Worm (Caenorhabditis elegans) whole organism, mixed stage, embryonic: ENCODE data around the gene F58E6.13.

Source experiments
- blmp-1 ChIP-seq: fragments of 150-350 bp; optimal IDR thresholded peaks from 2 replicates; lab custom pipeline; 2014; ENCODE audit warnings: missing biosample characterization, missing genetic modification characterization
- ceh-39 ChIP-seq: fragments of 150-350 bp; optimal IDR thresholded peaks from 2 replicates; lab custom pipeline; 2014; ENCODE audit warnings: missing biosample characterization, missing genetic modification characterization
- ceh-43 ChIP-seq: fragments of 200-800 bp; sonication (Bioruptor generic); optimal IDR thresholded peaks from 2 replicates; lab custom pipeline; 2018; ENCODE audit warnings: mild to moderate bottlenecking, missing genetic modification characterization, moderate library complexity, missing compliant biosample characterization
- ceh-83 ChIP-seq: fragments of 200-800 bp; sonication (Bioruptor generic); optimal IDR thresholded peaks from 2 replicates; lab custom pipeline; 2018; ENCODE audit warnings: mild to moderate bottlenecking, missing genetic modification characterization, missing compliant biosample characterization
- ces-1 ChIP-seq: fragments of 150-350 bp; optimal IDR thresholded peaks from 2 replicates; lab custom pipeline; 2014; ENCODE audit warnings: missing biosample characterization, missing genetic modification reagents, missing genetic modification characterization
- cnd-1 ChIP-seq: fragments of 200-800 bp; sonication (Bioruptor generic); optimal IDR thresholded peaks from 2 replicates; lab custom pipeline; 2018; ENCODE audit warnings: mild to moderate bottlenecking, missing genetic modification characterization, missing compliant biosample characterization
- drap-1 ChIP-seq: fragments of 200-800 bp; sonication (Bioruptor generic); optimal IDR thresholded peaks from 3 replicates; lab custom pipeline; 2018; ENCODE audit warnings: mild to moderate bottlenecking, missing genetic modification characterization, missing compliant biosample characterization
- elt-1 ChIP-seq: sonication (generic microtip); optimal IDR thresholded peaks from 2 replicates; lab custom pipeline; 2017; ENCODE audit warnings: missing genetic modification characterization, mild to moderate bottlenecking, missing compliant biosample characterization, antibody characterized with exemption, moderate library complexity, borderline replicate concordance; ENCODE audit not compliant: insufficient read depth
- flh-1 ChIP-seq: fragments of 200-800 bp; sonication (Bioruptor generic); optimal IDR thresholded peaks from 2 replicates; lab custom pipeline; 2018; ENCODE audit warnings: mild to moderate bottlenecking, missing genetic modification characterization, moderate library complexity, missing compliant biosample characterization
- ham-2 ChIP-seq: fragments of 200-800 bp; sonication (Bioruptor generic); optimal IDR thresholded peaks from 2 replicates; lab custom pipeline; 2018; ENCODE audit warnings: mild to moderate bottlenecking, missing genetic modification characterization, missing compliant biosample characterization
- lin-13 ChIP-seq: fragments of 150-350 bp; optimal IDR thresholded peaks from 2 replicates; lab custom pipeline; 2014; ENCODE audit warnings: missing biosample characterization, missing genetic modification characterization
- lin-32 ChIP-seq: fragments of 200-800 bp; sonication (Bioruptor generic); optimal IDR thresholded peaks from 2 replicates; lab custom pipeline; 2018; ENCODE audit warnings: mild to moderate bottlenecking, missing genetic modification characterization, missing compliant biosample characterization
- lsy-2 ChIP-seq: fragments of 150-350 bp; optimal IDR thresholded peaks from 2 replicates; lab custom pipeline; 2014; ENCODE audit warnings: missing biosample characterization, missing genetic modification characterization
- mab-5 ChIP-seq: fragments of 150-350 bp; optimal IDR thresholded peaks from 2 replicates; lab custom pipeline; 2014; ENCODE audit warnings: missing biosample characterization, missing genetic modification characterization
- mep-1 ChIP-seq: fragments of 150-350 bp; optimal IDR thresholded peaks from 2 replicates; lab custom pipeline; 2017; ENCODE audit warnings: missing biosample characterization, missing genetic modification reagents, missing genetic modification characterization, inconsistent platforms
- mls-2 ChIP-seq: sonication (generic microtip); optimal IDR thresholded peaks from 2 replicates; lab custom pipeline; 2016; ENCODE audit warnings: mild to moderate bottlenecking, missing genetic modification characterization, moderate library complexity, missing compliant biosample characterization
- nhr-2 ChIP-seq: fragments of 150-350 bp; optimal IDR thresholded peaks from 2 replicates; lab custom pipeline; 2014; ENCODE audit warnings: missing biosample characterization, missing genetic modification characterization
- nhr-28 ChIP-seq: fragments of 150-350 bp; optimal IDR thresholded peaks from 2 replicates; lab custom pipeline; 2014; ENCODE audit warnings: missing biosample characterization, missing genetic modification characterization
- nhr-76 ChIP-seq: sonication (generic microtip); optimal IDR thresholded peaks from 2 replicates; lab custom pipeline; 2017; ENCODE audit warnings: missing biosample characterization, missing genetic modification characterization
- sem-2 ChIP-seq: fragments of 200-800 bp; sonication (Bioruptor generic); optimal IDR thresholded peaks from 2 replicates; lab custom pipeline; 2018; ENCODE audit warnings: mild to moderate bottlenecking, missing genetic modification characterization, missing compliant biosample characterization
- sptf-1 ChIP-seq: sonication (generic microtip); optimal IDR thresholded peaks from 2 replicates; lab custom pipeline; 2017; ENCODE audit warnings: mild to moderate bottlenecking, missing genetic modification characterization, moderate library complexity, missing compliant biosample characterization
- tbx-8 ChIP-seq: fragments of 200-800 bp; sonication (Bioruptor generic); optimal IDR thresholded peaks from 2 replicates; lab custom pipeline; 2018; ENCODE audit warnings: mild to moderate bottlenecking, missing genetic modification characterization, moderate library complexity, missing compliant biosample characterization
- unc-120 ChIP-seq: sonication (generic microtip); optimal IDR thresholded peaks from 2 replicates; lab custom pipeline; 2017; ENCODE audit warnings: missing genetic modification characterization, missing compliant biosample characterization; ENCODE audit not compliant: poor library complexity, severe bottlenecking
- unc-39 ChIP-seq: fragments of 150-350 bp; optimal IDR thresholded peaks from 2 replicates; lab custom pipeline; 2014; ENCODE audit warnings: missing biosample characterization, missing genetic modification characterization
- unc-62 ChIP-seq: fragments of 150-350 bp; optimal IDR thresholded peaks from 2 replicates; lab custom pipeline; 2014; ENCODE audit warnings: missing biosample characterization, missing genetic modification reagents, missing genetic modification characterization
- zip-8 ChIP-seq: fragments of 150-350 bp; optimal IDR thresholded peaks from 2 replicates; lab custom pipeline; 2014; ENCODE audit warnings: missing biosample characterization, missing genetic modification characterization

The F58E6.13 gene

ce11 chrV:9768828-9769778, 24.1 kb downstream of the F58E6.13 start, which contains the start of gene unc-42:
Gene unc-42, minus strand, starts transcription at chrV:9769391.
- TF ChIP-seq zip-8 (tag; lab: Kevin White, UChicago) (no peak), flh-1 (GFP tag; lab: Kevin White, UChicago) (no peak), cnd-1 (tag; lab: Kevin White, UChicago) (no peak), lsy-2 (no peak), unc-120 (no peak), ces-1 (GFP tag; lab: Kevin White, UChicago) (peak; percentile 100), unc-62 (GFP tag; lab: Kevin White, UChicago) (no peak), nhr-76 (tag; lab: Kevin White, UChicago) (no peak)

- TF ChIP-seq mls-2 (tag; lab: Kevin White, UChicago) (no peak), ces-1 (GFP tag; lab: Kevin White, UChicago) (peak; percentile 90)
Measured at ce11 chrV:9771311-9771710, 26.3 kb downstream of the F58E6.13 start.

- TF ChIP-seq unc-39 (tag; lab: Kevin White, UChicago) (no peak), ces-1 (GFP tag; lab: Kevin White, UChicago) (peak; percentile 99), drap-1 (no peak)
Measured at ce11 chrV:9771970-9772369, 26.9 kb downstream of the F58E6.13 start, which contains the start of gene F46B6.2. Gene F46B6.2, plus strand, starts transcription at chrV:9772285.

- no peak for TF ChIP-seq nhr-76 (tag; lab: Kevin White, UChicago)
- no peak for TF ChIP-seq drap-1
- no peak for TF ChIP-seq sptf-1 (tag; lab: Kevin White, UChicago)
- TF ChIP-seq ham-2 (GFP tag; lab: Kevin White, UChicago): no peak
- TF ChIP-seq unc-120: no peak
- TF ChIP-seq, all 35 proteins: peak for 0
Measured at ce11 chrV:9775734-9776133, 30.7 kb downstream of the F58E6.13 start, which contains the start of gene F46B6.12. Gene F46B6.12, minus strand, starts transcription at chrV:9775834.

ce11 chrV:9777645-9778044, 32.6 kb downstream of the F58E6.13 start, which contains the start of gene smg-4:
Gene smg-4, minus strand, starts transcription at chrV:9777745.
- no peak for TF ChIP-seq unc-62 (GFP tag; lab: Kevin White, UChicago)
- no peak for TF ChIP-seq unc-39 (tag; lab: Kevin White, UChicago)
- no peak for TF ChIP-seq unc-120
- TF ChIP-seq ceh-83 (GFP tag; lab: Kevin White, UChicago): no peak
- TF ChIP-seq lin-32 (GFP tag; lab: Kevin White, UChicago): no peak
- TF ChIP-seq nhr-2 (tag; lab: Kevin White, UChicago): no peak
- TF ChIP-seq lsy-2: no peak
- TF ChIP-seq lin-13: no peak
- no peak for TF ChIP-seq flh-1 (GFP tag; lab: Kevin White, UChicago)
- no peak for TF ChIP-seq sem-2 (GFP tag; lab: Kevin White, UChicago)
- TF ChIP-seq nhr-76 (tag; lab: Kevin White, UChicago): no peak

ce11 chrV:9779418-9779817, 34.4 kb downstream of the F58E6.13 start, which contains the start of gene F46B6.4:
Gene F46B6.4, minus strand, starts transcription at chrV:9779518.
- TF ChIP-seq mls-2 (tag; lab: Kevin White, UChicago): no peak
- no peak for TF ChIP-seq tbx-8
- TF ChIP-seq blmp-1 (tag; lab: Kevin White, UChicago): no peak
- TF ChIP-seq ceh-39 (tag; lab: Kevin White, UChicago): no peak
- TF ChIP-seq lin-32 (GFP tag; lab: Kevin White, UChicago): no peak
- TF ChIP-seq mab-5 (tag; lab: Kevin White, UChicago): no peak
- no peak for TF ChIP-seq elt-1 (tag; lab: Kevin White, UChicago)
- TF ChIP-seq sptf-1 (tag; lab: Kevin White, UChicago): no peak
- TF ChIP-seq mep-1 (tag; lab: Kevin White, UChicago): no peak
- no peak for TF ChIP-seq ceh-43 (GFP tag; lab: Kevin White, UChicago)
- no peak for TF ChIP-seq nhr-28 (tag; lab: Kevin White, UChicago)
- no peak for TF ChIP-seq nhr-76 (tag; lab: Kevin White, UChicago)
- no peak for TF ChIP-seq flh-1 (GFP tag; lab: Kevin White, UChicago)
- TF ChIP-seq lin-13: no peak
- TF ChIP-seq sem-2 (GFP tag; lab: Kevin White, UChicago): no peak
- TF ChIP-seq lsy-2: no peak
